Worm (Caenorhabditis elegans): ENCODE results near the gene ncs-1.

DNA sequence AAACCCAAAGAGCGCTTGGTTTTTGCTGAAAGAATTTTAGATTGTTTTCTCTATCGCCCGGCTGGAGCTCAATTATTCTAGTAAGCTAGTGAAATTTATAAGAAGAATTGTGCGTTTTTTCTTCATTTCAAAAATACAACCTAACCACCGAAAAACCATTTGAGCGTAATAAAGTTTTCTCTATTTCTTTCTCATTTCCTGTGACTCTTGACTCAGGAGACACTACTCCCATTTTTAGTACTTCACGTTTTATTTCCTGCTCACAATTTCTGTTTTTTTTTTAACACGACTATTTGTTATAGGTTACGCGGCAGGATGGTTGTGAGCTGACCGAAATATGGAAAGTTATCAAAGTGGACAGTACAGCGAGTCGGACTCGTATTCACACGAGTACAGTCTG is 50.1 kb downstream of the ncs-1 start, which contains the start of gene F35H12.6:
- TF ChIP-seq lsy-2 (tag; optimal IDR thresholded peaks at IDR 0.05), result no peak
- no peak for TF ChIP-seq blmp-1 (tag; optimal IDR thresholded peaks at IDR 0.05)
- no peak for TF ChIP-seq nhr-237 (tag; optimal IDR thresholded peaks at IDR 0.05)
- TF ChIP-seq unc-39 (tag; optimal IDR thresholded peaks at IDR 0.05), result no peak
- TF ChIP-seq lin-32 (GFP tag; optimal IDR thresholded peaks at IDR 0.05), result no peak
- TF ChIP-seq lin-13 (tag; optimal IDR thresholded peaks at IDR 0.05), result no peak

Measured in whole organism, mixed stage, embryonic.